Worm (Caenorhabditis elegans) whole organism, mixed stage, embryonic: ENCODE measurements around the gene gex-4.

ENCODE experiments used
- M03D4.4 ChIP-seq: sonication (generic microtip); optimal IDR thresholded peaks from 2 replicates; lab custom pipeline; 2017; ENCODE audit warnings: mild to moderate bottlenecking, missing genetic modification characterization, missing compliant biosample characterization
- bed-3 ChIP-seq: fragments of 200-800 bp; sonication (Bioruptor generic); optimal IDR thresholded peaks from 3 replicates; lab custom pipeline; 2018; ENCODE audit warnings: mild to moderate bottlenecking, missing genetic modification characterization, moderate library complexity, missing compliant biosample characterization
- blmp-1 ChIP-seq: fragments of 150-350 bp; optimal IDR thresholded peaks from 2 replicates; lab custom pipeline; 2014; ENCODE audit warnings: missing biosample characterization, missing genetic modification characterization
- ceh-39 ChIP-seq: fragments of 150-350 bp; optimal IDR thresholded peaks from 2 replicates; lab custom pipeline; 2014; ENCODE audit warnings: missing biosample characterization, missing genetic modification characterization
- ceh-43 ChIP-seq: fragments of 200-800 bp; sonication (Bioruptor generic); optimal IDR thresholded peaks from 2 replicates; lab custom pipeline; 2018; ENCODE audit warnings: mild to moderate bottlenecking, missing genetic modification characterization, moderate library complexity, missing compliant biosample characterization
- ceh-83 ChIP-seq: fragments of 200-800 bp; sonication (Bioruptor generic); optimal IDR thresholded peaks from 2 replicates; lab custom pipeline; 2018; ENCODE audit warnings: mild to moderate bottlenecking, missing genetic modification characterization, missing compliant biosample characterization
- ces-1 ChIP-seq: fragments of 150-350 bp; optimal IDR thresholded peaks from 2 replicates; lab custom pipeline; 2014; ENCODE audit warnings: missing biosample characterization, missing genetic modification reagents, missing genetic modification characterization
- cnd-1 ChIP-seq: fragments of 200-800 bp; sonication (Bioruptor generic); optimal IDR thresholded peaks from 2 replicates; lab custom pipeline; 2018; ENCODE audit warnings: mild to moderate bottlenecking, missing genetic modification characterization, missing compliant biosample characterization
- drap-1 ChIP-seq: fragments of 200-800 bp; sonication (Bioruptor generic); optimal IDR thresholded peaks from 3 replicates; lab custom pipeline; 2018; ENCODE audit warnings: mild to moderate bottlenecking, missing genetic modification characterization, missing compliant biosample characterization
- elt-1 ChIP-seq: sonication (generic microtip); optimal IDR thresholded peaks from 2 replicates; lab custom pipeline; 2017; ENCODE audit warnings: missing genetic modification characterization, mild to moderate bottlenecking, missing compliant biosample characterization, antibody characterized with exemption, moderate library complexity, borderline replicate concordance; ENCODE audit not compliant: insufficient read depth
- elt-3 ChIP-seq: fragments of 150-350 bp; optimal IDR thresholded peaks from 2 replicates; lab custom pipeline; 2014; ENCODE audit warnings: missing biosample characterization, missing genetic modification characterization
- flh-1 ChIP-seq: fragments of 200-800 bp; sonication (Bioruptor generic); optimal IDR thresholded peaks from 2 replicates; lab custom pipeline; 2018; ENCODE audit warnings: mild to moderate bottlenecking, missing genetic modification characterization, moderate library complexity, missing compliant biosample characterization
- ham-2 ChIP-seq: fragments of 200-800 bp; sonication (Bioruptor generic); optimal IDR thresholded peaks from 2 replicates; lab custom pipeline; 2018; ENCODE audit warnings: mild to moderate bottlenecking, missing genetic modification characterization, missing compliant biosample characterization
- hlh-1 ChIP-seq: fragments of 150-350 bp; optimal IDR thresholded peaks from 2 replicates; lab custom pipeline; 2014; ENCODE audit warnings: missing biosample characterization, missing genetic modification reagents, missing genetic modification characterization
- lin-13 ChIP-seq: fragments of 150-350 bp; optimal IDR thresholded peaks from 2 replicates; lab custom pipeline; 2014; ENCODE audit warnings: missing biosample characterization, missing genetic modification characterization
- lin-32 ChIP-seq: fragments of 200-800 bp; sonication (Bioruptor generic); optimal IDR thresholded peaks from 2 replicates; lab custom pipeline; 2018; ENCODE audit warnings: mild to moderate bottlenecking, missing genetic modification characterization, missing compliant biosample characterization
- lsy-2 ChIP-seq: fragments of 150-350 bp; optimal IDR thresholded peaks from 2 replicates; lab custom pipeline; 2014; ENCODE audit warnings: missing biosample characterization, missing genetic modification characterization
- mep-1 ChIP-seq: fragments of 150-350 bp; optimal IDR thresholded peaks from 2 replicates; lab custom pipeline; 2017; ENCODE audit warnings: missing biosample characterization, missing genetic modification reagents, missing genetic modification characterization, inconsistent platforms
- nhr-12 ChIP-seq: fragments of 150-350 bp; optimal IDR thresholded peaks from 2 replicates; lab custom pipeline; 2014; ENCODE audit warnings: missing biosample characterization, missing genetic modification characterization
- nhr-2 ChIP-seq: fragments of 150-350 bp; optimal IDR thresholded peaks from 2 replicates; lab custom pipeline; 2014; ENCODE audit warnings: missing biosample characterization, missing genetic modification characterization
- nhr-237 ChIP-seq: fragments of 150-350 bp; optimal IDR thresholded peaks from 2 replicates; lab custom pipeline; 2014; ENCODE audit warnings: missing biosample characterization, missing genetic modification characterization
- nhr-28 ChIP-seq: fragments of 150-350 bp; optimal IDR thresholded peaks from 2 replicates; lab custom pipeline; 2014; ENCODE audit warnings: missing biosample characterization, missing genetic modification characterization
- nhr-76 ChIP-seq: sonication (generic microtip); optimal IDR thresholded peaks from 2 replicates; lab custom pipeline; 2017; ENCODE audit warnings: missing biosample characterization, missing genetic modification characterization
- pha-4 ChIP-seq: fragments of 150-350 bp; optimal IDR thresholded peaks from 2 replicates; lab custom pipeline; 2018; ENCODE audit warnings: missing biosample characterization, missing genetic modification reagents, missing genetic modification characterization
- sem-2 ChIP-seq: fragments of 200-800 bp; sonication (Bioruptor generic); optimal IDR thresholded peaks from 2 replicates; lab custom pipeline; 2018; ENCODE audit warnings: mild to moderate bottlenecking, missing genetic modification characterization, missing compliant biosample characterization
- snpc-4 ChIP-seq: fragments of 150-350 bp; optimal IDR thresholded peaks from 2 replicates; lab custom pipeline; 2014; ENCODE audit warnings: missing biosample characterization, missing genetic modification characterization
- sptf-1 ChIP-seq: sonication (generic microtip); optimal IDR thresholded peaks from 2 replicates; lab custom pipeline; 2017; ENCODE audit warnings: mild to moderate bottlenecking, missing genetic modification characterization, moderate library complexity, missing compliant biosample characterization
- tbx-8 ChIP-seq: fragments of 200-800 bp; sonication (Bioruptor generic); optimal IDR thresholded peaks from 2 replicates; lab custom pipeline; 2018; ENCODE audit warnings: mild to moderate bottlenecking, missing genetic modification characterization, moderate library complexity, missing compliant biosample characterization
- unc-120 ChIP-seq: sonication (generic microtip); optimal IDR thresholded peaks from 2 replicates; lab custom pipeline; 2017; ENCODE audit warnings: missing genetic modification characterization, missing compliant biosample characterization; ENCODE audit not compliant: poor library complexity, severe bottlenecking
- unc-39 ChIP-seq: fragments of 150-350 bp; optimal IDR thresholded peaks from 2 replicates; lab custom pipeline; 2014; ENCODE audit warnings: missing biosample characterization, missing genetic modification characterization
- unc-62 ChIP-seq: fragments of 150-350 bp; optimal IDR thresholded peaks from 2 replicates; lab custom pipeline; 2014; ENCODE audit warnings: missing biosample characterization, missing genetic modification reagents, missing genetic modification characterization
- zip-8 ChIP-seq: fragments of 150-350 bp; optimal IDR thresholded peaks from 2 replicates; lab custom pipeline; 2014; ENCODE audit warnings: missing biosample characterization, missing genetic modification characterization
- ztf-11 ChIP-seq: fragments of 150-350 bp; optimal IDR thresholded peaks from 2 replicates; lab custom pipeline; 2014; ENCODE audit warnings: missing biosample characterization, missing genetic modification characterization

The gex-4 gene

ce11 chrIII:12218633-12219097, at the start of gene gex-4, which contains the start of gene gphr-1:
TSS of gene gex-4 (minus strand) at chrIII:12218634.
TSS of gene gphr-1 (plus strand) at chrIII:12219047.
- TF ChIP-seq lin-13 (tag; lab: Kevin White, UChicago) (no peak), blmp-1 (tag; lab: Kevin White, UChicago) (no peak), ceh-43 (GFP tag; lab: Kevin White, UChicago) (no peak), lin-32 (GFP tag; lab: Kevin White, UChicago) (no peak), sptf-1 (tag; lab: Kevin White, UChicago) (peak; percentile 36), ceh-83 (GFP tag; lab: Kevin White, UChicago) (no peak), nhr-2 (tag; lab: Kevin White, UChicago) (no peak), nhr-12 (tag; lab: Kevin White, UChicago) (no peak), mep-1 (tag; lab: Kevin White, UChicago) (peak; percentile 28), ztf-11 (tag; lab: Kevin White, UChicago) (no peak), ham-2 (GFP tag; lab: Kevin White, UChicago) (no peak), elt-1 (tag; lab: Kevin White, UChicago) (no peak), M03D4.4 (tag; lab: Kevin White, UChicago) (no peak), nhr-28 (tag; lab: Kevin White, UChicago) (no peak), cnd-1 (tag; lab: Kevin White, UChicago) (no peak), lsy-2 (tag; lab: Kevin White, UChicago) (peak; percentile 43), sem-2 (GFP tag; lab: Kevin White, UChicago) (no peak), bed-3 (GFP tag; lab: Kevin White, UChicago) (no peak), zip-8 (no peak), pha-4 (tag; lab: Kevin White, UChicago) (no peak), flh-1 (GFP tag; lab: Kevin White, UChicago) (no peak), ces-1 (GFP tag; lab: Kevin White, UChicago) (peak; percentile 42), ceh-39 (tag; lab: Kevin White, UChicago) (no peak), unc-39 (tag; lab: Kevin White, UChicago) (no peak), elt-3 (tag; lab: Kevin White, UChicago) (no peak)

- TF ChIP-seq snpc-4 (no peak), nhr-28 (tag; lab: Kevin White, UChicago) (no peak), sem-2 (GFP tag; lab: Kevin White, UChicago) (no peak), blmp-1 (tag; lab: Kevin White, UChicago) (no peak), tbx-8 (GFP tag; lab: Kevin White, UChicago) (no peak), ces-1 (GFP tag; lab: Kevin White, UChicago) (no peak), drap-1 (GFP tag; lab: Kevin White, UChicago) (no peak), nhr-237 (no peak), elt-3 (tag; lab: Kevin White, UChicago) (no peak), lsy-2 (tag; lab: Kevin White, UChicago) (no peak), unc-39 (tag; lab: Kevin White, UChicago) (no peak), M03D4.4 (tag; lab: Kevin White, UChicago) (no peak)
Observed at ce11 chrIII:12260413-12260812, 42.0 kb upstream of the gex-4 start.

- TF ChIP-seq unc-120 (tag; lab: Kevin White, UChicago) (no peak), pha-4 (tag; lab: Kevin White, UChicago) (no peak), ham-2 (GFP tag; lab: Kevin White, UChicago) (no peak), ceh-39 (tag; lab: Kevin White, UChicago) (no peak), nhr-28 (tag; lab: Kevin White, UChicago) (no peak), elt-1 (tag; lab: Kevin White, UChicago) (no peak), bed-3 (GFP tag; lab: Kevin White, UChicago) (no peak), hlh-1 (tag; lab: Kevin White, UChicago) (no peak), sem-2 (GFP tag; lab: Kevin White, UChicago) (no peak), lin-13 (tag; lab: Kevin White, UChicago) (no peak), unc-62 (no peak), mep-1 (tag; lab: Kevin White, UChicago) (no peak), ztf-11 (tag; lab: Kevin White, UChicago) (no peak), flh-1 (GFP tag; lab: Kevin White, UChicago) (no peak), nhr-76 (no peak), nhr-237 (no peak), tbx-8 (GFP tag; lab: Kevin White, UChicago) (no peak), elt-3 (tag; lab: Kevin White, UChicago) (no peak), snpc-4 (no peak), cnd-1 (tag; lab: Kevin White, UChicago) (no peak)
Observed at ce11 chrIII:12259793-12260192, 41.4 kb upstream of the gex-4 start.
